Worm (Caenorhabditis elegans) whole organism, L3 larva: ENCODE data around the gene F20D6.9.

ENCODE experiments used
- R02D3.7 ChIP-seq: fragments of 150-350 bp; optimal IDR thresholded peaks from 2 replicates; lab custom pipeline; 2014; ENCODE audit warnings: missing biosample characterization, missing genetic modification characterization
- aly-2 ChIP-seq: fragments of 150-350 bp; optimal IDR thresholded peaks from 2 replicates; lab custom pipeline; 2014; ENCODE audit warnings: missing biosample characterization, missing genetic modification characterization
- ceh-28 ChIP-seq: fragments of 150-350 bp; optimal IDR thresholded peaks from 2 replicates; lab custom pipeline; 2014; ENCODE audit warnings: missing biosample characterization, missing genetic modification reagents, missing genetic modification characterization
- ceh-9 ChIP-seq: sonication (generic microtip); optimal IDR thresholded peaks from 2 replicates; lab custom pipeline; 2018; ENCODE audit warnings: missing biosample characterization, missing genetic modification characterization
- daf-12 ChIP-seq: fragments of 150-350 bp; optimal IDR thresholded peaks from 2 replicates; lab custom pipeline; 2014; ENCODE audit warnings: missing biosample characterization, missing genetic modification reagents, missing genetic modification characterization
- egl-5 ChIP-seq: fragments of 150-350 bp; optimal IDR thresholded peaks from 2 replicates; lab custom pipeline; 2017; ENCODE audit warnings: missing biosample characterization, missing genetic modification reagents, missing genetic modification characterization, inconsistent platforms
- elt-2 ChIP-seq: sonication (generic microtip); optimal IDR thresholded peaks from 2 replicates; lab custom pipeline; 2016; ENCODE audit warnings: missing genetic modification reagents, mild to moderate bottlenecking, missing genetic modification characterization, missing compliant biosample characterization
- elt-3 ChIP-seq, 3 experiments: fragments of 150-350 bp in 1 of 3; sonication (generic microtip) in 2 of 3; optimal IDR thresholded peaks; 2 replicates in 2 of 3; 4 replicates in 1 of 3; lab custom pipeline; 2014 to 2017; ENCODE audit warnings: missing biosample characterization in 3 of 3, missing genetic modification characterization in 3 of 3
- eor-1 ChIP-seq, 2 experiments: fragments of 150-350 bp; optimal IDR thresholded peaks; 2 replicates each; lab custom pipeline; 2014 to 2018; ENCODE audit warnings: missing biosample characterization in 2 of 2, missing genetic modification characterization in 2 of 2
- fkh-10 ChIP-seq: sonication (generic microtip); optimal IDR thresholded peaks from 2 replicates; lab custom pipeline; 2017; ENCODE audit warnings: missing biosample characterization, missing genetic modification reagents, missing genetic modification characterization
- fkh-2 ChIP-seq: fragments of 150-350 bp; optimal IDR thresholded peaks from 2 replicates; lab custom pipeline; 2014; ENCODE audit warnings: missing biosample characterization, missing genetic modification reagents, missing genetic modification characterization
- hmg-11 ChIP-seq: sonication (generic microtip); optimal IDR thresholded peaks from 2 replicates; lab custom pipeline; 2016; ENCODE audit warnings: missing genetic modification characterization, missing compliant biosample characterization
- lin-39 ChIP-seq: fragments of 150-350 bp; optimal IDR thresholded peaks from 2 replicates; lab custom pipeline; 2018; ENCODE audit warnings: missing biosample characterization, missing genetic modification reagents, missing genetic modification characterization
- lsy-12 ChIP-seq: sonication (generic microtip); optimal IDR thresholded peaks from 2 replicates; lab custom pipeline; 2016; ENCODE audit warnings: mild to moderate bottlenecking, missing genetic modification characterization, missing compliant biosample characterization
- mdl-1 ChIP-seq: fragments of 150-350 bp; optimal IDR thresholded peaks from 2 replicates; lab custom pipeline; 2014; ENCODE audit warnings: missing biosample characterization, missing genetic modification characterization
- nfya-1 ChIP-seq: sonication (generic microtip); optimal IDR thresholded peaks from 2 replicates; lab custom pipeline; 2017; ENCODE audit warnings: missing genetic modification characterization, mild to moderate bottlenecking, missing compliant biosample characterization, antibody characterized with exemption, moderate library complexity; ENCODE audit not compliant: insufficient read depth
- nhr-11 ChIP-seq: fragments of 150-350 bp; optimal IDR thresholded peaks from 2 replicates; lab custom pipeline; 2014; ENCODE audit warnings: missing biosample characterization, missing genetic modification characterization
- nhr-23 ChIP-seq: fragments of 150-350 bp; optimal IDR thresholded peaks from 2 replicates; lab custom pipeline; 2014; ENCODE audit warnings: missing biosample characterization, missing genetic modification reagents, missing genetic modification characterization
- nhr-237 ChIP-seq: fragments of 150-350 bp; optimal IDR thresholded peaks from 2 replicates; lab custom pipeline; 2014; ENCODE audit warnings: missing biosample characterization, missing genetic modification characterization
- nhr-25 ChIP-seq: sonication (generic microtip); optimal IDR thresholded peaks from 2 replicates; lab custom pipeline; 2017; ENCODE audit warnings: missing biosample characterization, missing genetic modification characterization
- nhr-28 ChIP-seq: fragments of 150-350 bp; optimal IDR thresholded peaks from 2 replicates; lab custom pipeline; 2014; ENCODE audit warnings: missing biosample characterization, missing genetic modification characterization
- nhr-43 ChIP-seq: sonication (generic microtip); optimal IDR thresholded peaks from 2 replicates; lab custom pipeline; 2016; ENCODE audit warnings: mild to moderate bottlenecking, missing genetic modification characterization, missing compliant biosample characterization; ENCODE audit not compliant: poor library complexity, severe bottlenecking
- nhr-67 ChIP-seq: fragments of 150-350 bp; optimal IDR thresholded peaks from 2 replicates; lab custom pipeline; 2014; ENCODE audit warnings: missing biosample characterization, missing genetic modification characterization
- nhr-76 ChIP-seq: fragments of 150-350 bp; sonication (generic microtip); optimal IDR thresholded peaks from 5 replicates; lab custom pipeline; 2014; ENCODE audit warnings: missing biosample characterization, missing genetic modification characterization
- pha-4 ChIP-seq: fragments of 150-350 bp; optimal IDR thresholded peaks from 2 replicates; lab custom pipeline; 2014; ENCODE audit warnings: missing biosample characterization, missing genetic modification reagents, missing genetic modification characterization
- pqm-1 ChIP-seq: fragments of 150-350 bp; optimal IDR thresholded peaks from 2 replicates; lab custom pipeline; 2017; ENCODE audit warnings: missing biosample characterization, missing genetic modification characterization, inconsistent platforms
- sea-2 ChIP-seq: fragments of 150-350 bp; sonication (generic microtip); optimal IDR thresholded peaks from 4 replicates; lab custom pipeline; 2014; ENCODE audit warnings: missing biosample characterization, missing genetic modification reagents, missing genetic modification characterization
- skn-1 ChIP-seq: fragments of 150-350 bp; optimal IDR thresholded peaks from 2 replicates; lab custom pipeline; 2014; ENCODE audit warnings: missing biosample characterization, missing genetic modification characterization
- tbx-2 ChIP-seq: sonication (generic microtip); optimal IDR thresholded peaks from 2 replicates; lab custom pipeline; 2016; ENCODE audit warnings: mild to moderate bottlenecking, missing genetic modification characterization, missing compliant biosample characterization
- unc-39 ChIP-seq: sonication (generic microtip); optimal IDR thresholded peaks from 4 replicates; lab custom pipeline; 2017; ENCODE audit warnings: missing biosample characterization, missing genetic modification characterization
- unc-62 ChIP-seq: fragments of 150-350 bp; sonication (generic microtip); optimal IDR thresholded peaks from 4 replicates; lab custom pipeline; 2014; ENCODE audit warnings: missing biosample characterization, missing genetic modification reagents, missing genetic modification characterization
- zag-1 ChIP-seq: fragments of 150-350 bp; optimal IDR thresholded peaks from 2 replicates; lab custom pipeline; 2014; ENCODE audit warnings: missing biosample characterization, missing genetic modification characterization
- ztf-11 ChIP-seq: fragments of 150-350 bp; optimal IDR thresholded peaks from 2 replicates; lab custom pipeline; 2014; ENCODE audit warnings: missing biosample characterization, missing genetic modification characterization

F20D6.9 gene

DNA sequence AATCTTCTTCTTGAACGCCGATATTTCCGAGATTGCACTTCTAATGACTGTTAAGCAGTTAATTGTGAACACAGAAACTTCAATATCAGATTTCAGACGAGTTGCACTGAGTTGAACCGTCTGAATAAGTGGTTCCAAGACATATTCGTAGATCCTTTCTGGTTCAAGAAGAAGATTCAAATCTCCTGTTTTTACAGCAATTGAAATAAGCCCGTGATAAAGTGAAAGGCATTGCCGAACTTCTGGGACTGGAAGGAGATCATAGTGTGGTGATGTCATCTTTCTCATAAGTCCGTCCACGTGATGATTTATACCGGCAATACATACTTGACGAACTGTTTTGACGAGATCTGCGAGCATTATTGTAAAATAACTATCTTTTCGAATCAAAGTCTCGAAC, 42.3 kb upstream of the F20D6.9 start:
- TF ChIP-seq fkh-10 (GFP tag; lab: Kevin White, UChicago) (no peak), ceh-28 (tag; lab: Kevin White, UChicago) (no peak), ceh-9 (tag; lab: Kevin White, UChicago) (no peak), lsy-12 (tag; lab: Kevin White, UChicago) (no peak), aly-2 (tag; lab: Kevin White, UChicago) (no peak), nhr-25 (tag; lab: Kevin White, UChicago) (no peak), ztf-11 (no peak), R02D3.7 (no peak), elt-3 (tag; optimal IDR thresholded peaks at IDR 0.05; lab: Kevin White, UChicago) (no peak), elt-2 (tag; lab: Kevin White, UChicago) (no peak), egl-5 (tag; lab: Kevin White, UChicago) (no peak), mdl-1 (tag; lab: Kevin White, UChicago) (no peak), unc-62 (GFP tag; lab: Kevin White, UChicago) (no peak), hmg-11 (tag; lab: Kevin White, UChicago) (no peak), nfya-1 (no peak), fkh-2 (tag; lab: Kevin White, UChicago) (no peak), eor-1 (tag; optimal IDR thresholded peaks at IDR 0.05; lab: Kevin White, UChicago) (no peak)

DNA sequence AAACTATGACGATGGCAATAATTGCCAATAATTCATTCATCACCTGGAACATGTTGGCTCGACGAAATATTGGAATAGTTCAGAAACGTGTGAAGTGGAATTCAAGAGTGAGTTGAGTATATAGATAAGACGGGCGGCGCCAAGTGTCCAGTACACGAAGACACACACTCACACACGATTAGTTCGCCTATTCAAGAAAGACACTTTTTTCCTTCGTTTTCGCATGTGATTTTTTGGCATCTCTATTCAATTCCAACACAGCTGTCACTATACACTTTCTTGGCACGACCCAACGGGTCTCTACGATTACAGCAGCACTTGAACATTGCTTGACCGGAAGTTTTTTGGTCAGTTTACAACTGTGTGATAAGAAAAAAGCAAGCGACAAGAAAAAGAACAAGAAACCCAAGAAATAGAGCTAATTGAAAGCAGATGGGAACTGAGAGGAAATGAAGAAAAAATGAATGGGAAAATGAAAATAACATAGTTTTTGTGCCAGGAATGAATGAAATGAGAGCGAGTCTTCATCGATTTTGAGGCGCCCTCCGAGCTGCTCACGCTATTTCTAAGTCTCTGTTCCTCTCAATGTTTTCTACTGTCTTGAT, 40.5 kb upstream of the F20D6.9 start, which contains the start of gene K07C11.8:
Gene K07C11.8 (minus strand): TSS at position 224 of the 605 bp plus-strand sequence.
- TF ChIP-seq daf-12 (tag; lab: Kevin White, UChicago) (no peak), skn-1 (tag; lab: Kevin White, UChicago) (no peak), lin-39 (peak; percentile 16), elt-2 (tag; lab: Kevin White, UChicago) (peak; percentile 46), pqm-1 (tag; lab: Kevin White, UChicago) (no peak), nhr-237 (tag; lab: Kevin White, UChicago) (no peak), aly-2 (tag; lab: Kevin White, UChicago) (no peak)
- TF ChIP-seq, all 47 proteins: peak for 2

DNA sequence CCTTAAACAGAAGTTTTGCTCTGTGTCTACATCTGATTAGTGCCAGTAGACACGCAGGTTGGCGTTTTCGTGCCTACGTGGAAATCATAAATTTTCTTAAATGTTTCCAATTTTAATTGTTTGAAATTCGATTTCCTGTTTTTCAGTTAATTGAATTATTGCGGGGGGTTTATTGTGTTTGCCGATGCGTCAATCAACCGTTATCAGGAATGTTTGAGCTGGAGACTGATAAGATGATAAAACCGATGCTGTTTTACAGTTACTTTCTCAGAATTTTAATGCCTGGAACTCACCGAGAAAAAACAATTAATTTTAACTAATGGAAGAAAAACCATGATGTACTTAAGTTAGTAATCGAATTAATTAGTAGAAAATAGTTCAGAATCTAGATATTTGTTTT, 39.9 kb upstream of the F20D6.9 start:
- TF ChIP-seq elt-2 (tag; lab: Kevin White, UChicago) (peak; percentile 91), pqm-1 (tag; lab: Kevin White, UChicago) (peak; percentile 80), zag-1 (tag; lab: Kevin White, UChicago) (no peak)

ce11 chrV:8215158-8215557, 37.9 kb upstream of the F20D6.9 start:
- no peak for TF ChIP-seq tbx-2 (tag; lab: Kevin White, UChicago)
- no peak for TF ChIP-seq skn-1 (tag; lab: Kevin White, UChicago)
- no peak for TF ChIP-seq nhr-28 (tag; lab: Kevin White, UChicago)
- peak; percentile 25 for TF ChIP-seq nfya-1
- TF ChIP-seq aly-2 (tag; lab: Kevin White, UChicago): no peak
- TF ChIP-seq hmg-11 (tag; lab: Kevin White, UChicago): peak; percentile 70
- TF ChIP-seq nhr-67 (tag; lab: Kevin White, UChicago): no peak
- no peak for TF ChIP-seq R02D3.7
- TF ChIP-seq nhr-25 (tag; lab: Kevin White, UChicago): no peak
- no peak for TF ChIP-seq ztf-11
- no peak for TF ChIP-seq nhr-76 (tag; lab: Kevin White, UChicago)

ce11 chrV:8213868-8214267, 36.6 kb upstream of the F20D6.9 start, which contains the start of gene K07C11.7:
K07C11.7 (minus strand) TSS chrV:8213968.
- TF ChIP-seq nhr-11 (tag; lab: Kevin White, UChicago) (no peak), R02D3.7 (no peak), pha-4 (tag; lab: Kevin White, UChicago) (no peak), zag-1 (tag; lab: Kevin White, UChicago) (no peak), nhr-23 (tag; lab: Kevin White, UChicago) (no peak), skn-1 (tag; lab: Kevin White, UChicago) (no peak), sea-2 (GFP tag; lab: Kevin White, UChicago) (no peak), nhr-43 (tag; lab: Kevin White, UChicago) (no peak), unc-39 (no peak)
